Fruit fly (Drosophila melanogaster) whole organism: ENCODE data around the gene Ice2.

Source experiments
- CG8478 ChIP-seq: fragments of >200 bp; optimal IDR thresholded peaks from 2 replicates; lab custom pipeline; 2018; ENCODE audit warnings: inconsistent platforms
- Dll ChIP-seq: fragments of >200 bp; optimal IDR thresholded peaks from 2 replicates; lab custom pipeline; 2017
- EcR ChIP-seq, 2 experiments: fragments of >200 bp; optimal IDR thresholded peaks; 2 replicates each; lab custom pipeline; 2017; ENCODE audit warnings: missing biosample characterization in 2 of 2, missing genetic modification characterization in 2 of 2, missing genetic modification reagents in 2 of 2
- pan ChIP-seq: fragments of >200 bp; optimal IDR thresholded peaks from 2 replicates; lab custom pipeline; 2017
- psq ChIP-seq: fragments of >200 bp; optimal IDR thresholded peaks from 2 replicates; lab custom pipeline; 2017
- usp ChIP-seq: fragments of >200 bp; optimal IDR thresholded peaks from 2 replicates; lab custom pipeline; 2017; ENCODE audit warnings: missing biosample characterization, missing genetic modification characterization, mixed read lengths

- TF ChIP-seq usp (GFP tag; lab: Kevin White, UChicago) (no peak), pan (lab: Kevin White, UChicago) (no peak), psq (lab: Kevin White, UChicago) (no peak), EcR (GFP tag; optimal IDR thresholded peaks at IDR 0.05; lab: Kevin White, UChicago) (no peak), CG8478 (lab: Kevin White, UChicago) (no peak), Dll (lab: Kevin White, UChicago) (no peak)
Observed at dm6 chr3R:21084979-21085378, 45.0 kb upstream of the Ice2 start.
